Worm (Caenorhabditis elegans) whole organism, L2 larva: ENCODE results near the gene C45G9.15.

Experiments
- ama-1 ChIP-seq: fragments of 150-350 bp; optimal IDR thresholded peaks from 2 replicates; lab custom pipeline; 2018; ENCODE audit warnings: inconsistent platforms
- ceh-82 ChIP-seq: fragments of 150-350 bp; optimal IDR thresholded peaks from 2 replicates; lab custom pipeline; 2014; ENCODE audit warnings: missing biosample characterization, missing genetic modification characterization
- egl-27 ChIP-seq: sonication (generic microtip); optimal IDR thresholded peaks from 3 replicates; lab custom pipeline; 2017; ENCODE audit warnings: missing biosample characterization, missing genetic modification reagents, missing genetic modification characterization
- elt-1 ChIP-seq: fragments of 150-350 bp; optimal IDR thresholded peaks from 2 replicates; lab custom pipeline; 2014; ENCODE audit warnings: missing biosample characterization, missing genetic modification characterization
- lin-11 ChIP-seq: fragments of 150-350 bp; sonication (generic microtip); optimal IDR thresholded peaks from 2 replicates; lab custom pipeline; 2014; ENCODE audit warnings: missing biosample characterization, missing genetic modification characterization, inconsistent platforms, mixed read lengths
- lin-13 ChIP-seq: fragments of 150-350 bp; optimal IDR thresholded peaks from 2 replicates; lab custom pipeline; 2014; ENCODE audit warnings: missing biosample characterization, missing genetic modification reagents, missing genetic modification characterization
- nhr-11 ChIP-seq: fragments of 150-350 bp; optimal IDR thresholded peaks from 2 replicates; lab custom pipeline; 2014; ENCODE audit warnings: missing biosample characterization, missing genetic modification characterization
- nhr-12 ChIP-seq: fragments of 150-350 bp; optimal IDR thresholded peaks from 2 replicates; lab custom pipeline; 2014; ENCODE audit warnings: missing biosample characterization, missing genetic modification characterization
- skn-1 ChIP-seq: sonication (generic microtip); optimal IDR thresholded peaks from 2 replicates; lab custom pipeline; 2017; ENCODE audit warnings: missing biosample characterization, missing genetic modification characterization
- ztf-11 ChIP-seq: sonication (generic microtip); optimal IDR thresholded peaks from 2 replicates; lab custom pipeline; 2017; ENCODE audit warnings: missing biosample characterization, missing genetic modification characterization
- ztf-4 ChIP-seq: fragments of 150-350 bp; optimal IDR thresholded peaks from 2 replicates; lab custom pipeline; 2014; ENCODE audit warnings: missing biosample characterization, missing genetic modification characterization

ce11 chrIII:5026366-5026765 lies 25.5 kb downstream of the C45G9.15 start:
- TF ChIP-seq nhr-12 (no peak), nhr-11 (tag; lab: Kevin White, UChicago) (no peak), skn-1 (tag; lab: Kevin White, UChicago) (no peak), ama-1 (lab: Kevin White, UChicago) (no peak), elt-1 (tag; lab: Kevin White, UChicago) (no peak), ztf-11 (tag; lab: Kevin White, UChicago) (no peak), egl-27 (tag; lab: Kevin White, UChicago) (no peak), lin-13 (GFP tag; lab: Kevin White, UChicago) (no peak), ceh-82 (tag; lab: Kevin White, UChicago) (no peak), ztf-4 (tag; lab: Kevin White, UChicago) (no peak), lin-11 (tag; lab: Kevin White, UChicago) (no peak)
